Fruit fly (Drosophila melanogaster): ENCODE data around the gene CG42467.

The CG42467 gene

DNA sequence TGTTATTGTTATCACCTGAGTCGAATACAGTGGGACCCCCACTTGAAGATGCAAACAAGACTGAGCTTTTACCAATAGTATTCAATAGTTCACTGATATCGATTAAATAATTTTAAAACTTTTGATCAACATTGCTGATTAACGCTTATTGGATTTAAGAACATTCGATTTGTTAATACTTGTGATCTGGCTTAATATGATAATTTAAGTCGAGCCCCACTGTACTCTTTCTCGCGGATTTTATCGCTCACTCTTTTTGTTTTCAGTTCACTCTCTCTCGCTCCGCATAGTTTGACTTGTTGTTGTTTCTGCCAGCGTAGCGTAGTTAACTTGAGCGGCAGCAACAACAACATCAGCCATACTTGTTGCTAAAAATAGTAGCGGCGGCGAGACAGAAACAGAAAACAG lies 45.4 kb upstream of the CG42467 start (continued):
- TF ChIP-seq OdsH (GFP tag; optimal IDR thresholded peaks at IDR 0.05) = peak; percentile 99
- TF ChIP-seq acj6 (GFP tag; optimal IDR thresholded peaks at IDR 0.05) = peak; percentile 99
- peak; percentile 100 for TF ChIP-seq svp (GFP tag)
- peak; percentile 99 for TF ChIP-seq Sox14 (GFP tag; optimal IDR thresholded peaks at IDR 0.05)
- peak; percentile 99 for TF ChIP-seq Hr4 (GFP tag; optimal IDR thresholded peaks at IDR 0.05)
- TF ChIP-seq net (GFP tag; optimal IDR thresholded peaks at IDR 0.05) = peak; percentile 99
- peak; percentile 99 for TF ChIP-seq Met (GFP tag; optimal IDR thresholded peaks at IDR 0.05)
- peak; percentile 99 for TF ChIP-seq CG6854 (GFP tag; optimal IDR thresholded peaks at IDR 0.05)
- TF ChIP-seq esn (GFP tag; optimal IDR thresholded peaks at IDR 0.05) = peak; percentile 99
- TF ChIP-seq ss (GFP tag; optimal IDR thresholded peaks at IDR 0.05) = peak; percentile 97 to 98
- peak; percentile 98 for TF ChIP-seq CG9139 (GFP tag; optimal IDR thresholded peaks at IDR 0.05)
- peak; percentile 97 for TF ChIP-seq CG11294 (GFP tag; IDR thresholded peaks at IDR 0.05)
- peak; percentile 99 for TF ChIP-seq CG7368 (GFP tag; optimal IDR thresholded peaks at IDR 0.05)
- TF ChIP-seq CG1621 (tag; optimal IDR thresholded peaks at IDR 0.05) = peak; percentile 98
- peak; percentile 99 for TF ChIP-seq Hr39 (GFP tag; optimal IDR thresholded peaks at IDR 0.05)
- peak; percentile 99 for TF ChIP-seq CG11762 (GFP tag; optimal IDR thresholded peaks at IDR 0.05; ENCODE audit: insufficient read depth)
- TF ChIP-seq topi (GFP tag; optimal IDR thresholded peaks at IDR 0.05) = peak; percentile 99
- TF ChIP-seq pdm3 (GFP tag; optimal IDR thresholded peaks at IDR 0.05) = peak; percentile 99

DNA sequence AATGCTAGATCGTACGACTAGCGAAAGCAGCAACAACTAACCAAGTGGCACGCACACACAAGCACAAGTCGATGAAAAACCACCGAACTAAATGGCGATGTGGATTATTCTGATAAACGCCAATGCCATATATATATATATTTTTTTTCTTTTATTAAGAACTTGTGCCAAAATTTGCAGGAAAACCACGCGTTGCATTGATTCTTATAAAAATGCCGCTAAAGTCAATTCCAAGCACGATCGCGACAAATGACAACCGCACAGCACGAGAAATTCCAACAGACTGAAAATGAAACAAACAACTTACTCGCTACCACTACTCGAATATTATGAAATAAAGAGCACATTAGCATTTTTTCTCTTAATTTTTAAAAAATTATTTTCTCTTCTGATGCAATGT lies 44.4 kb upstream of the CG42467 start, which contains the start of gene for:
for (minus strand) TSS at position 287 of the 400 bp plus-strand sequence.
- TF ChIP-seq spab (GFP tag; optimal IDR thresholded peaks at IDR 0.05) = no peak
- no peak for TF ChIP-seq lz (GFP tag; optimal IDR thresholded peaks at IDR 0.05)
- TF ChIP-seq CG6276 (GFP tag; optimal IDR thresholded peaks at IDR 0.05) = peak; percentile 26
- no peak for TF ChIP-seq Sox102F (GFP tag; optimal IDR thresholded peaks at IDR 0.05)
- 0 out of 3 replicates have a peak, but pooled peaks have one; percentile 2 for TF ChIP-seq CG8119 (GFP tag; IDR thresholded peaks at IDR 0.05)
- TF ChIP-seq CG10631 (GFP tag; optimal IDR thresholded peaks at IDR 0.05) = no peak
- TF ChIP-seq Eip93F (GFP tag; optimal IDR thresholded peaks at IDR 0.05) = no peak
- TF ChIP-seq vri (GFP tag; optimal IDR thresholded peaks at IDR 0.05) = peak; percentile 24
- no peak for TF ChIP-seq CG11294 (GFP tag; IDR thresholded peaks at IDR 0.05)
- no peak for TF ChIP-seq CG7368 (GFP tag; optimal IDR thresholded peaks at IDR 0.05)
- peak; percentile 14 for TF ChIP-seq Eip78C (GFP tag)
- no peak for TF ChIP-seq CG3032 (tag; optimal IDR thresholded peaks at IDR 0.05)
- TF ChIP-seq CG8319 (GFP tag; optimal IDR thresholded peaks at IDR 0.05) = no peak
- no peak for TF ChIP-seq Smox (GFP tag; optimal IDR thresholded peaks at IDR 0.05)
- TF ChIP-seq ss (GFP tag; optimal IDR thresholded peaks at IDR 0.05) = no peak
- TF ChIP-seq Sox15 (GFP tag; optimal IDR thresholded peaks at IDR 0.05) = no peak
- no peak for TF ChIP-seq Sox14 (GFP tag; optimal IDR thresholded peaks at IDR 0.05)
- peak; percentile 21 for TF ChIP-seq fkh (GFP tag; optimal IDR thresholded peaks at IDR 0.05)

DNA sequence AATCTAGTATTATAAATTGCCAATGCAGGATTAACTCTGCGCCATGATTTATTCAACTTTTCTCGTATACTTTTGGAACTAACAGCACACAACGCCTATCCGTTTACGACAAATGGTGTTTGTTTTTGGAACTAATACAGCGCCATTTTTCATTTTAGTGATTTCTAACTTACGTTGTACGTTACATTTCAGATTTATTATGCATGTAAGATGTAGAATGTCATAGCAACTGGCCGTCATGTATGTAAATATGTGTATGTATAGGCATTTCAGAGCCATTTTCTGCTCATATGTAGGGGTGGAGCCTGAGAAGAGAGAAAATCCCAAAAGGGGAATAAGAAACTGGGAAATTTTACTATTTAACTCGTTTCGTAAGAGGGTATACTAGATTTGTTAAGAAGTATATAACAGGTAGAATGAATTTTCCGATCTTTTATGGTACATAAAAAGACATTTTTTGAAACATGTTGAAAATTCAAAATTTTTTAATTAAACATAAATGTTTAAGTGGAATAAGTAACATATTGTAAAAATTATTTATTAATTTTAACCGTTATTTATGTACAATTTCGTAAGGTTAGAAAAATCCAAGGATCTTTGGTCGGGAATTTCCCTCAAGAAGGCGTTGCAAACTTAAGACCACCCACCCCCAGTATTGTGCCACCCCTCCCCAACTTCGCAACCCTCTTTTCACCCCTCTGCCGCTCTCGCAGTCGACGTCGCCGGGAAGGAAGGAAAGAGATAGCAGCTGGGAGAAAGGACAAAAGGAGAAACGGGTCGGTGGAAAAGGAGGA lies 43.5 kb upstream of the CG42467 start:
- TF ChIP-seq Ets21C (GFP tag; optimal IDR thresholded peaks at IDR 0.05) (peak; percentile 1), CG1621 (tag; optimal IDR thresholded peaks at IDR 0.05) (no peak), spab (GFP tag; optimal IDR thresholded peaks at IDR 0.05) (peak; percentile 3), CG6276 (GFP tag; optimal IDR thresholded peaks at IDR 0.05) (no peak), CG34406 (GFP tag; optimal IDR thresholded peaks at IDR 0.05) (no peak), Sox14 (GFP tag; optimal IDR thresholded peaks at IDR 0.05) (no peak), Eip78C (GFP tag) (peak; percentile 60), CG11762 (GFP tag; optimal IDR thresholded peaks at IDR 0.05; ENCODE audit: insufficient read depth) (no peak), acj6 (GFP tag; optimal IDR thresholded peaks at IDR 0.05) (peak; percentile 16), CG16779 (tag; optimal IDR thresholded peaks at IDR 0.05) (no peak), net (GFP tag; optimal IDR thresholded peaks at IDR 0.05) (no peak), dsx (GFP tag; optimal IDR thresholded peaks at IDR 0.05; ENCODE audit: poor library complexity, severe bottlenecking) (no peak), pdm3 (GFP tag; optimal IDR thresholded peaks at IDR 0.05) (no peak), Eip93F (GFP tag; optimal IDR thresholded peaks at IDR 0.05) (no peak), achi (GFP tag; optimal IDR thresholded peaks at IDR 0.05) (peak; percentile 13), CG11294 (GFP tag; IDR thresholded peaks at IDR 0.05) (no peak), lz (GFP tag; optimal IDR thresholded peaks at IDR 0.05) (peak; percentile 34), salr (GFP tag; optimal IDR thresholded peaks at IDR 0.05) (no peak), CG8319 (GFP tag; optimal IDR thresholded peaks at IDR 0.05) (no peak), Hr38 (GFP tag; optimal IDR thresholded peaks at IDR 0.05) (no peak), fkh (GFP tag; optimal IDR thresholded peaks at IDR 0.05) (peak; percentile 52), CG6808 (GFP tag; optimal IDR thresholded peaks at IDR 0.05) (no peak), CG15336 (GFP tag; IDR thresholded peaks at IDR 0.05) (peak; percentile 60), vri (GFP tag; optimal IDR thresholded peaks at IDR 0.05) (no peak), CG6163 (GFP tag; IDR thresholded peaks at IDR 0.05) (0 out of 3 replicates have a peak, but pooled peaks have one; percentile 17), CG3919 (GFP tag; optimal IDR thresholded peaks at IDR 0.05) (peak; percentile 19), CG10669 (GFP tag; optimal IDR thresholded peaks at IDR 0.05) (no peak), OdsH (GFP tag; optimal IDR thresholded peaks at IDR 0.05) (peak; percentile 18)
